Worm (Caenorhabditis elegans): ENCODE measurements around the gene F52H2.5.
A peak's percentile ranks its signal among the peaks of the same experiment; 100 is the strongest.

The F52H2.5 gene

ce11 chrX:2585655-2586054 is 25.8 kb upstream of the F52H2.5 start, which contains the start of gene H01M10.2:
Gene H01M10.2 (minus strand): TSS chrX:2585755.
- no peak for TF ChIP-seq tra-4 (tag; optimal IDR thresholded peaks at IDR 0.05)
- no peak for TF ChIP-seq aly-1 (tag; optimal IDR thresholded peaks at IDR 0.05)
- TF ChIP-seq hmg-4 (GFP tag; optimal IDR thresholded peaks at IDR 0.05): no peak
- TF ChIP-seq ets-7 (tag; optimal IDR thresholded peaks at IDR 0.05): no peak
- TF ChIP-seq hnd-1 (tag; optimal IDR thresholded peaks at IDR 0.05): no peak
- no peak for TF ChIP-seq scrt-1 (GFP tag; IDR thresholded peaks at IDR 0.05)
- TF ChIP-seq sea-1 (GFP tag; conservative IDR thresholded peaks at IDR 0.05): no peak
- no peak for TF ChIP-seq ceh-13 (GFP tag; optimal IDR thresholded peaks at IDR 0.05)
- TF ChIP-seq ama-1 (optimal IDR thresholded peaks at IDR 0.05): no peak
- no peak for TF ChIP-seq F13C5.2 (tag; optimal IDR thresholded peaks at IDR 0.05)
- no peak for TF ChIP-seq flt-1 (GFP tag; IDR thresholded peaks at IDR 0.05)
- TF ChIP-seq tbx-11 (GFP tag; IDR thresholded peaks at IDR 0.05): no peak
- no peak for TF ChIP-seq B0310.2 (tag; optimal IDR thresholded peaks at IDR 0.05)
- no peak for TF ChIP-seq pes-1 (GFP tag; IDR thresholded peaks at IDR 0.05)
- TF ChIP-seq ceh-36 (tag; optimal IDR thresholded peaks at IDR 0.05): no peak
- TF ChIP-seq hmbx-1 (tag; optimal IDR thresholded peaks at IDR 0.05): no peak
- TF ChIP-seq tbx-37 (GFP tag; conservative IDR thresholded peaks at IDR 0.05): no peak

- TF ChIP-seq hmbx-1 (tag; optimal IDR thresholded peaks at IDR 0.05): no peak
- 0 out of 2 replicates have a peak, but pooled peaks have one; percentile 31 for TF ChIP-seq sea-1 (GFP tag; conservative IDR thresholded peaks at IDR 0.05)
- TF ChIP-seq aly-1 (tag; optimal IDR thresholded peaks at IDR 0.05): no peak
- no peak for TF ChIP-seq B0310.2 (tag; optimal IDR thresholded peaks at IDR 0.05)
- no peak for TF ChIP-seq tra-4 (tag; optimal IDR thresholded peaks at IDR 0.05)
- TF ChIP-seq tbx-37 (GFP tag; conservative IDR thresholded peaks at IDR 0.05): no peak
- TF ChIP-seq scrt-1 (GFP tag; IDR thresholded peaks at IDR 0.05): no peak
- peak; percentile 87 for TF ChIP-seq hmg-4 (GFP tag; optimal IDR thresholded peaks at IDR 0.05)
Measured at ce11 chrX:2583135-2583683, 23.3 kb upstream of the F52H2.5 start.

- no peak for TF ChIP-seq hmbx-1 (tag; optimal IDR thresholded peaks at IDR 0.05)
- TF ChIP-seq tbx-11 (GFP tag; IDR thresholded peaks at IDR 0.05): no peak
- TF ChIP-seq sea-1 (GFP tag; conservative IDR thresholded peaks at IDR 0.05): no peak
- no peak for TF ChIP-seq hnd-1 (tag; optimal IDR thresholded peaks at IDR 0.05)
- no peak for TF ChIP-seq tbx-37 (GFP tag; conservative IDR thresholded peaks at IDR 0.05)
- no peak for TF ChIP-seq hmg-4 (GFP tag; optimal IDR thresholded peaks at IDR 0.05)
- no peak for TF ChIP-seq B0310.2 (tag; optimal IDR thresholded peaks at IDR 0.05)
- no peak for TF ChIP-seq pes-1 (GFP tag; IDR thresholded peaks at IDR 0.05)
- no peak for TF ChIP-seq ceh-13 (GFP tag; optimal IDR thresholded peaks at IDR 0.05)
- no peak for TF ChIP-seq flt-1 (GFP tag; IDR thresholded peaks at IDR 0.05)
- no peak for TF ChIP-seq ceh-36 (tag; optimal IDR thresholded peaks at IDR 0.05)
- TF ChIP-seq ets-7 (tag; optimal IDR thresholded peaks at IDR 0.05): no peak
- TF ChIP-seq F13C5.2 (tag; optimal IDR thresholded peaks at IDR 0.05): no peak
- no peak for TF ChIP-seq aly-1 (tag; optimal IDR thresholded peaks at IDR 0.05)
- TF ChIP-seq tra-4 (tag; optimal IDR thresholded peaks at IDR 0.05): no peak
- no peak for TF ChIP-seq scrt-1 (GFP tag; IDR thresholded peaks at IDR 0.05)
Measured at ce11 chrX:2581828-2582589, 22.1 kb upstream of the F52H2.5 start.

ce11 chrX:2580524-2580981 is 20.7 kb upstream of the F52H2.5 start, which contains the start of gene H01M10.1:
Gene H01M10.1 (minus strand): TSS chrX:2580574.
- no peak for TF ChIP-seq aly-1 (tag; optimal IDR thresholded peaks at IDR 0.05)
- no peak for TF ChIP-seq hmbx-1 (tag; optimal IDR thresholded peaks at IDR 0.05)
- TF ChIP-seq tbx-37 (GFP tag; conservative IDR thresholded peaks at IDR 0.05): no peak
- TF ChIP-seq scrt-1 (GFP tag; IDR thresholded peaks at IDR 0.05): no peak
- no peak for TF ChIP-seq tbx-11 (GFP tag; IDR thresholded peaks at IDR 0.05)
- no peak for TF ChIP-seq tra-4 (tag; optimal IDR thresholded peaks at IDR 0.05)
- TF ChIP-seq F13C5.2 (tag; optimal IDR thresholded peaks at IDR 0.05): no peak
- TF ChIP-seq flt-1 (GFP tag; IDR thresholded peaks at IDR 0.05): no peak
- no peak for TF ChIP-seq hnd-1 (tag; optimal IDR thresholded peaks at IDR 0.05)
- no peak for TF ChIP-seq hmg-4 (GFP tag; optimal IDR thresholded peaks at IDR 0.05)
- no peak for TF ChIP-seq B0310.2 (tag; optimal IDR thresholded peaks at IDR 0.05)
- no peak for TF ChIP-seq ets-7 (tag; optimal IDR thresholded peaks at IDR 0.05)
- TF ChIP-seq ceh-36 (tag; optimal IDR thresholded peaks at IDR 0.05): no peak
- no peak for TF ChIP-seq pes-1 (GFP tag; IDR thresholded peaks at IDR 0.05)

ce11 chrX:2577442-2577841 is 17.6 kb upstream of the F52H2.5 start, which contains the start of gene ttr-42:
Gene ttr-42 (plus strand): TSS chrX:2577742.
- TF ChIP-seq tra-4 (tag; optimal IDR thresholded peaks at IDR 0.05): no peak

- peak; percentile 66 for TF ChIP-seq F13C5.2 (tag; optimal IDR thresholded peaks at IDR 0.05)
- no peak for TF ChIP-seq B0310.2 (tag; optimal IDR thresholded peaks at IDR 0.05)
- TF ChIP-seq hnd-1 (tag; optimal IDR thresholded peaks at IDR 0.05): no peak
- peak; percentile 53 for TF ChIP-seq hmg-4 (GFP tag; optimal IDR thresholded peaks at IDR 0.05)
Measured at ce11 chrX:2572646-2573149, 12.8 kb upstream of the F52H2.5 start, which contains the start of the genes ccd-5 and F52H2.1. Gene ccd-5 (minus strand): TSS chrX:2572653. Gene F52H2.1 (plus strand): TSS chrX:2573099.

ce11 chrX:2569040-2569439 is 9.2 kb upstream of the F52H2.5 start:
- no peak for TF ChIP-seq scrt-1 (GFP tag; IDR thresholded peaks at IDR 0.05)
- no peak for TF ChIP-seq hnd-1 (tag; optimal IDR thresholded peaks at IDR 0.05)
- no peak for TF ChIP-seq ceh-13 (GFP tag; optimal IDR thresholded peaks at IDR 0.05)
- TF ChIP-seq flt-1 (GFP tag; IDR thresholded peaks at IDR 0.05): no peak
- no peak for TF ChIP-seq aly-1 (tag; optimal IDR thresholded peaks at IDR 0.05)
- no peak for TF ChIP-seq F13C5.2 (tag; optimal IDR thresholded peaks at IDR 0.05)
- TF ChIP-seq tra-4 (tag; optimal IDR thresholded peaks at IDR 0.05): no peak
